Worm (Caenorhabditis elegans) whole organism, L4 larva: ENCODE results near the gene tni-3.
A peak's percentile ranks its signal among the peaks of the same experiment; 100 is the strongest.

Source experiments
- F44E2.7 ChIP-seq: fragments of 200-800 bp; sonication (Bioruptor generic); IDR thresholded peaks from 2 replicates; pipeline ENCODE4 v2.1.2; 2022; ENCODE audit warnings: missing genetic modification characterization, missing compliant biosample characterization
- F49E8.2 ChIP-seq: sonication (generic microtip); optimal IDR thresholded peaks from 2 replicates; lab custom pipeline; 2016; ENCODE audit warnings: missing compliant biosample characterization, mild to moderate bottlenecking, missing genetic modification characterization, borderline replicate concordance
- R02D3.7 ChIP-seq: fragments of 150-350 bp; sonication (generic microtip); optimal IDR thresholded peaks from 3 replicates; lab custom pipeline; 2014; ENCODE audit warnings: missing biosample characterization, missing genetic modification characterization
- Y105C5A.15 ChIP-seq: fragments of 200-800 bp; sonication (Bioruptor generic); IDR thresholded peaks from 2 replicates; pipeline ENCODE4 v1.3.6; 2022; ENCODE audit warnings: missing genetic modification characterization, missing compliant biosample characterization
- ZK546.5 ChIP-seq, 2 experiments: sonication (generic microtip); optimal IDR thresholded peaks; 2 replicates each; lab custom pipeline; 2017; ENCODE audit warnings: missing biosample characterization in 2 of 2, missing genetic modification characterization in 2 of 2
- aha-1 ChIP-seq: fragments of 150-350 bp; peaks from one replicate; lab custom pipeline; 2014; ENCODE audit warnings: missing biosample characterization, missing genetic modification characterization
- aly-2 ChIP-seq: sonication (generic microtip); optimal IDR thresholded peaks from 2 replicates; lab custom pipeline; 2018; ENCODE audit warnings: missing biosample characterization, missing genetic modification characterization
- attf-4 ChIP-seq: sonication (generic microtip); optimal IDR thresholded peaks from 3 replicates; lab custom pipeline; 2017; ENCODE audit warnings: missing biosample characterization, missing genetic modification characterization
- ceh-20 ChIP-seq: fragments of 200-800 bp; sonication (Bioruptor generic); IDR thresholded peaks from 2 replicates; pipeline ENCODE4 v1.3.6; 2022; ENCODE audit warnings: missing genetic modification reagents, missing genetic modification characterization, missing compliant biosample characterization
- ceh-28 ChIP-seq: fragments of 150-350 bp; optimal IDR thresholded peaks from 2 replicates; lab custom pipeline; 2014; ENCODE audit warnings: missing biosample characterization, missing genetic modification reagents, missing genetic modification characterization
- ceh-32 ChIP-seq: sonication (generic microtip); optimal IDR thresholded peaks from 2 replicates; lab custom pipeline; 2016; ENCODE audit warnings: mild to moderate bottlenecking, missing genetic modification characterization, missing compliant biosample characterization; ENCODE audit not compliant: poor library complexity
- ceh-44 ChIP-seq: fragments of 200-800 bp; sonication (Bioruptor generic); IDR thresholded peaks from 2 replicates; pipeline ENCODE4 v1.3.6; 2022; ENCODE audit warnings: missing genetic modification reagents, missing genetic modification characterization, missing compliant biosample characterization
- ceh-62 ChIP-seq: sonication (generic microtip); optimal IDR thresholded peaks from 2 replicates; lab custom pipeline; 2017; ENCODE audit warnings: missing biosample characterization, missing genetic modification characterization
- ceh-82 ChIP-seq: sonication (generic microtip); optimal IDR thresholded peaks from 2 replicates; lab custom pipeline; 2017; ENCODE audit warnings: missing biosample characterization, missing genetic modification characterization
- ces-1 ChIP-seq: fragments of 150-350 bp; sonication (generic microtip); optimal IDR thresholded peaks from 4 replicates; lab custom pipeline; 2014; ENCODE audit warnings: missing biosample characterization, missing genetic modification reagents, missing genetic modification characterization
- daf-12 ChIP-seq: fragments of 150-350 bp; optimal IDR thresholded peaks from 2 replicates; lab custom pipeline; 2014; ENCODE audit warnings: missing biosample characterization, missing genetic modification reagents, missing genetic modification characterization
- dmd-9 ChIP-seq: fragments of 200-800 bp; sonication (Bioruptor generic); IDR thresholded peaks from 2 replicates; pipeline ENCODE4 v1.3.6; 2022; ENCODE audit warnings: missing genetic modification reagents, missing genetic modification characterization, missing compliant biosample characterization
- dve-1 ChIP-seq: sonication (generic microtip); optimal IDR thresholded peaks from 2 replicates; lab custom pipeline; 2017; ENCODE audit warnings: antibody characterized with exemption, mild to moderate bottlenecking, missing genetic modification characterization, missing compliant biosample characterization; ENCODE audit not compliant: insufficient read depth
- egl-27 ChIP-seq: sonication (generic microtip); optimal IDR thresholded peaks from 3 replicates; lab custom pipeline; 2017; ENCODE audit warnings: missing biosample characterization, missing genetic modification reagents, missing genetic modification characterization
- fkh-10 ChIP-seq: fragments of 150-350 bp; optimal IDR thresholded peaks from 2 replicates; lab custom pipeline; 2014; ENCODE audit warnings: missing biosample characterization, missing genetic modification reagents, missing genetic modification characterization
- fos-1 ChIP-seq: fragments of 150-350 bp; optimal IDR thresholded peaks from 2 replicates; lab custom pipeline; 2014; ENCODE audit warnings: missing biosample characterization, missing genetic modification characterization
- hif-1 ChIP-seq, 2 experiments: sonication (generic microtip); optimal IDR thresholded peaks; 2 replicates each; lab custom pipeline; 2016 to 2017; ENCODE audit warnings: missing compliant biosample characterization in 2 of 2, missing genetic modification characterization in 2 of 2, missing genetic modification reagents in 2 of 2, missing genotype in 2 of 2, mild to moderate bottlenecking in 1 of 2
- hmg-1.1 ChIP-seq: fragments of 200-800 bp; sonication (Bioruptor generic); IDR thresholded peaks from 2 replicates; pipeline ENCODE4 v1.3.6; 2022; ENCODE audit warnings: missing genetic modification reagents, missing genetic modification characterization, missing compliant biosample characterization
- lin-13 ChIP-seq: fragments of 150-350 bp; optimal IDR thresholded peaks from 2 replicates; lab custom pipeline; 2014; ENCODE audit warnings: missing biosample characterization, missing genetic modification reagents, missing genetic modification characterization
- lin-29 ChIP-seq: fragments of 200-800 bp; sonication (Bioruptor generic); IDR thresholded peaks from 2 replicates; pipeline ENCODE4 v1.3.6; 2022; ENCODE audit warnings: missing genetic modification reagents, missing genetic modification characterization, missing compliant biosample characterization
- lin-38 ChIP-seq: fragments of 200-800 bp; sonication (Bioruptor generic); IDR thresholded peaks from 2 replicates; pipeline ENCODE4 v1.3.6; 2022; ENCODE audit warnings: missing genetic modification reagents, missing genetic modification characterization, missing compliant biosample characterization
- madf-5 ChIP-seq, 2 experiments: fragments of 200-800 bp; sonication (Bioruptor generic); IDR thresholded peaks; 2 replicates each; pipeline ENCODE4 v1.3.6; 2022; ENCODE audit warnings: missing compliant biosample characterization in 2 of 2, missing genetic modification characterization in 2 of 2
- mep-1 ChIP-seq: fragments of 150-350 bp; sonication (generic microtip); optimal IDR thresholded peaks from 3 replicates; lab custom pipeline; 2014; ENCODE audit warnings: missing biosample characterization, missing genetic modification characterization
- mes-2 ChIP-seq: sonication (generic microtip); optimal IDR thresholded peaks from 2 replicates; lab custom pipeline; 2016; ENCODE audit warnings: missing genotype, mild to moderate bottlenecking, missing genetic modification characterization, missing compliant biosample characterization; ENCODE audit not compliant: poor library complexity, severe bottlenecking
- nhr-10 ChIP-seq: fragments of 150-350 bp; optimal IDR thresholded peaks from 2 replicates; lab custom pipeline; 2014; ENCODE audit warnings: missing biosample characterization, missing genetic modification characterization
- nhr-102 ChIP-seq: sonication (generic microtip); optimal IDR thresholded peaks from 2 replicates; lab custom pipeline; 2016; ENCODE audit warnings: mild to moderate bottlenecking, missing genetic modification characterization, moderate library complexity, missing compliant biosample characterization
- nhr-11 ChIP-seq: fragments of 150-350 bp; optimal IDR thresholded peaks from 2 replicates; lab custom pipeline; 2014; ENCODE audit warnings: missing biosample characterization, missing genetic modification characterization
- nhr-111 ChIP-seq: fragments of 200-800 bp; sonication (Bioruptor generic); optimal IDR thresholded peaks from 2 replicates; lab custom pipeline; 2018; ENCODE audit warnings: mild to moderate bottlenecking, missing genetic modification characterization, missing compliant biosample characterization
- nhr-237 ChIP-seq: sonication (generic microtip); optimal IDR thresholded peaks from 2 replicates; lab custom pipeline; 2017; ENCODE audit warnings: missing biosample characterization, missing genetic modification characterization
- nhr-28 ChIP-seq: fragments of 150-350 bp; optimal IDR thresholded peaks from 2 replicates; lab custom pipeline; 2014; ENCODE audit warnings: missing biosample characterization, missing genetic modification characterization
- nhr-41 ChIP-seq: fragments of 200-800 bp; sonication (Bioruptor generic); IDR thresholded peaks from 2 replicates; pipeline ENCODE4 v1.3.6; 2022; ENCODE audit warnings: missing genetic modification reagents, missing genetic modification characterization, missing compliant biosample characterization
- nhr-6 ChIP-seq: fragments of 150-350 bp; optimal IDR thresholded peaks from 2 replicates; lab custom pipeline; 2014; ENCODE audit warnings: missing biosample characterization, missing genetic modification characterization
- nhr-76 ChIP-seq: fragments of 150-350 bp; optimal IDR thresholded peaks from 2 replicates; lab custom pipeline; 2014; ENCODE audit warnings: missing biosample characterization, missing genetic modification characterization
- pqm-1 ChIP-seq: sonication (generic microtip); optimal IDR thresholded peaks from 2 replicates; lab custom pipeline; 2017; ENCODE audit warnings: missing biosample characterization, missing genetic modification characterization
- sdz-12 ChIP-seq: fragments of 200-800 bp; sonication (Bioruptor generic); optimal IDR thresholded peaks from 2 replicates; lab custom pipeline; 2018; ENCODE audit warnings: mild to moderate bottlenecking, missing genetic modification characterization, missing compliant biosample characterization
- snpc-4 ChIP-seq: fragments of 150-350 bp; optimal IDR thresholded peaks from 2 replicates; lab custom pipeline; 2014; ENCODE audit warnings: missing biosample characterization, missing genetic modification characterization
- unc-130 ChIP-seq: sonication (generic microtip); optimal IDR thresholded peaks from 2 replicates; lab custom pipeline; 2016; ENCODE audit warnings: missing genetic modification reagents, missing genetic modification characterization, missing compliant biosample characterization
- vab-7 ChIP-seq: fragments of 200-800 bp; sonication (Bioruptor generic); IDR thresholded peaks from 2 replicates; pipeline ENCODE4 v1.3.6; 2022; ENCODE audit warnings: missing genetic modification reagents, missing genetic modification characterization, missing compliant biosample characterization
- zip-11 ChIP-seq: fragments of 200-800 bp; sonication (Bioruptor generic); IDR thresholded peaks from 2 replicates; pipeline ENCODE4 v1.3.6; 2022; ENCODE audit warnings: missing genetic modification characterization, missing compliant biosample characterization
- zip-2 ChIP-seq: fragments of 150-350 bp; optimal IDR thresholded peaks from 2 replicates; lab custom pipeline; 2014; ENCODE audit warnings: missing biosample characterization, missing genetic modification characterization
- ztf-11 ChIP-seq: fragments of 150-350 bp; optimal IDR thresholded peaks from 2 replicates; lab custom pipeline; 2014; ENCODE audit warnings: missing biosample characterization, missing genetic modification characterization
- ztf-7 ChIP-seq: fragments of 150-350 bp; optimal IDR thresholded peaks from 2 replicates; lab custom pipeline; 2014; ENCODE audit warnings: missing biosample characterization, missing genetic modification characterization

tni-3 gene

DNA sequence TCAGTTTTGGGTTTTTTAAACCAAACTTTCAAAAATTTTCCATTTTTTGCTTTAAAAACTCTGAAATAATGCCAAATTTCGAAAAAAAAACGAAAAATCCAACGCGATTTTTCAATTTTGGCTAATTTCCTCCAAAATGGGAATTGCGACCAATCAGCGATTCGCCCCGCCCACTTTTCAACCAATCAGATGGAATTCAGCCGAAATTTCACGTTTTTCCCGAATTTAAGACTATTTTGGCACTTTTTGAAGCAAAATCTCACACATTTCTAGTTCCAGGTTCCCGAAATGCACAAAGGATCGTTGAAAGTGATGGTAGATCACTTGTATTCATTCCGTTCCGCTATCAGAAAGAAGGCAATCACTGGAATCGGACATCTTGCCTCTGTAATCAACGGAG lies 30.1 kb downstream of the tni-3 start:
- no peak for TF ChIP-seq nhr-10 (tag; lab: Kevin White, UChicago)
- no peak for TF ChIP-seq dve-1 (tag; lab: Kevin White, UChicago)
- peak; percentile 68 for TF ChIP-seq aha-1 (tag; lab: Kevin White, UChicago)
- TF ChIP-seq, all 104 proteins: peak for 1

DNA sequence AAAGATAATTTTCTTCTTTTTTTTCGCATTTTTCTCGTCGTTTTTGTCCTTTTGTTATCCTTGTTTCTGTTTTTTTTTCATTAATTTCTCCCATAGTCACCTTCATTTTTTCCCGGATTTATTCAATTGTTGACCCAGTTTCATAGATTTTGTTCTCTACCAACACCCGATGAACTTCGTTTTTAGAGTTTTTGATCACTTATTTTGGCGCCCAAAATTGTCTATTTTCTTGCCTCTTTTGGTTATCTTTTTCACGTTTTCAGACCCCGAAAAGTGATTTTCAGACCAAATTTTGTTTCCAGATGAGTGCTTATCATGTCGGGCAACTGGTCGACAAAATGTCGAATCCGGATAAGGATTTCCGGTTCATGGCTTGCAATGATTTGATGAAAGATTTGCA lies 32.4 kb downstream of the tni-3 start, which contains the start of gene cand-1:
cand-1 (plus strand) TSS at position 301 of the 400 bp plus-strand sequence.
- TF ChIP-seq nhr-11 (tag; lab: Kevin White, UChicago) = no peak
- TF ChIP-seq zip-2 (tag; lab: Kevin White, UChicago) = no peak
- TF ChIP-seq nhr-111 (GFP tag; lab: Kevin White, UChicago) = no peak
- TF ChIP-seq ztf-11 = no peak
- TF ChIP-seq lin-13 (GFP tag; lab: Kevin White, UChicago) = no peak
- no peak for TF ChIP-seq daf-12 (tag; lab: Kevin White, UChicago)
- no peak for TF ChIP-seq nhr-76 (tag; lab: Kevin White, UChicago)
- no peak for TF ChIP-seq ceh-62 (tag; lab: Kevin White, UChicago)
- no peak for TF ChIP-seq ces-1 (GFP tag; lab: Kevin White, UChicago)
- no peak for TF ChIP-seq F49E8.2 (tag; lab: Kevin White, UChicago)
- no peak for TF ChIP-seq pqm-1
- TF ChIP-seq vab-7 (GFP tag; lab: Robert Waterston, UW) = no peak
- no peak for TF ChIP-seq lin-29 (GFP tag; lab: Robert Waterston, UW)

DNA sequence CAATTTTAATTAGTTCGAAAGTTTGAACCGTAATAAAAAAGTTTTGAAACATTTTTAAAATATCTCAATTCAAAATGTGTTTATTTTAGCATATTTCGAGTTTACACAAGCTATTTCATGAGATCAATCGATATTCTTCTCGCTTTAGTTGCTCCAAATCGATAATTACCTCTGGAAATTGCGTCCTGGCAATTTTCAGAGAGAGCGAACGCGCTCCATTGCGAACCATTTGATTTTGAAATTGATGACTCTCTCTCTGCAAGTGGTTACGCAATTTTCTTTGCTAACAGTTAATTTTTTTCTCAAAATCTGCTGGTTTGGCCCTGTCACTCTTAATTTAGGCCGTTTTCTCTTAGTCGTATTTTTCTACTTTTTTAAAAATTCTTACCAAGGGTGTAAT lies 34.4 kb downstream of the tni-3 start:
- no peak for TF ChIP-seq mep-1 (tag; lab: Kevin White, UChicago)
- no peak for TF ChIP-seq ceh-62 (tag; lab: Kevin White, UChicago)
- no peak for TF ChIP-seq R02D3.7 (tag; lab: Kevin White, UChicago)
- no peak for TF ChIP-seq zip-11
- no peak for TF ChIP-seq madf-5 (GFP tag; IDR thresholded peaks at IDR 0.05; lab: Robert Waterston, UW)
- peak; percentile 3 for TF ChIP-seq mes-2 (tag; lab: Kevin White, UChicago)
- TF ChIP-seq attf-4 (tag; lab: Kevin White, UChicago) = no peak
- no peak for TF ChIP-seq Y105C5A.15 (GFP tag; lab: Robert Waterston, UW)
- TF ChIP-seq lin-38 (GFP tag; lab: Robert Waterston, UW) = peak; percentile 16; the same call in 1 of the 2 replicates
- peak; percentile 48 for TF ChIP-seq aha-1 (tag; lab: Kevin White, UChicago)

DNA sequence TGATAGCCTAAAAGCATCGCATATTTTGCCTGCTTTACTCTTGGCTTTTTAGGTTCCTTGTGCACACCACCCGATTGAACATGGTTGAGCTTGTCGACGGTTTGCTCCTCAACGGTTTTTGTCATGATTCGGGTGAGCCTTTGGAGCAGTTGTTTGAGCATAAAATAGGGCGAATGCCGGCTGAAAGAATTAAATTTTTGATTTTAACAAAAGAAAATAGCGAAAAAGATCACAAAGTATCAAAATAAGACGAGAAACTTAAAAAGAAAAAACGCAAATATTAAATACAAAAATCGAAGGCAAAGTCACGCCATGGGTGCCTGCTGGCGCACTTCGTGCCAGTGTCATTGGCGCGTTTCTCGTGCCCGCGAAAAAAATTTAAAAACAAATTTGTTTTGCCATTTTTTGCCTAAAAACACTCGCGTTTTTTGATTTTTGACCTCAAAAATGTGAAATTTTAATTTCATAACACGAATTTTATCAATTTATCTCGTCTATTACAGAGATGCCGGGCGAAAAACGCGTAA lies 40.0 kb downstream of the tni-3 start, which contains the start of the genes ctps-1 and pus-1:
ctps-1 (plus strand) TSS at position 51 of the 527 bp plus-strand sequence.
pus-1 (minus strand) TSS at position 125 of the 527 bp plus-strand sequence.
- TF ChIP-seq ceh-32 (no peak), ceh-44 (no peak), hif-1 (tag; optimal IDR thresholded peaks at IDR 0.05; lab: Kevin White, UChicago) (no peak), ceh-82 (tag; lab: Kevin White, UChicago) (no peak), ceh-20 (GFP tag; lab: Robert Waterston, UW) (no peak), unc-130 (GFP tag; lab: Kevin White, UChicago) (no peak), ces-1 (GFP tag; lab: Kevin White, UChicago) (no peak), lin-29 (GFP tag; lab: Robert Waterston, UW) (0 out of 2 replicates have a peak, but pooled peaks have one; percentile 28), nhr-76 (tag; lab: Kevin White, UChicago) (no peak), ZK546.5 (tag; optimal IDR thresholded peaks at IDR 0.05; lab: Kevin White, UChicago) (no peak), attf-4 (tag; lab: Kevin White, UChicago) (no peak), ztf-7 (peak; percentile 26), hmg-1.1 (GFP tag; lab: Robert Waterston, UW) (peak; percentile 48), snpc-4 (tag; lab: Kevin White, UChicago) (peak; percentile 2), nhr-237 (tag; lab: Kevin White, UChicago) (no peak), fkh-10 (GFP tag; lab: Kevin White, UChicago) (no peak), nhr-28 (tag; lab: Kevin White, UChicago) (peak; percentile 9), egl-27 (tag; lab: Kevin White, UChicago) (no peak), nhr-6 (tag; lab: Kevin White, UChicago) (peak; percentile 53), F44E2.7 (GFP tag; lab: Robert Waterston, UW) (no peak), aly-2 (no peak), sdz-12 (no peak), fos-1 (no peak), nhr-41 (no peak), ceh-28 (tag; lab: Kevin White, UChicago) (no peak), dmd-9 (GFP tag; lab: Robert Waterston, UW) (no peak), dve-1 (tag; lab: Kevin White, UChicago) (peak; percentile 70), nhr-102 (tag; lab: Kevin White, UChicago) (no peak)
